Worm (Caenorhabditis elegans) whole organism, L2 larva: Measurements from ENCODE around the gene D1005.2.

Experiments
- C34F6.9 ChIP-seq: fragments of 150-350 bp; optimal IDR thresholded peaks from 2 replicates; lab custom pipeline; 2014; ENCODE audit warnings: missing biosample characterization, missing genetic modification characterization
- F13H6.1 ChIP-seq: sonication (generic microtip); optimal IDR thresholded peaks from 2 replicates; lab custom pipeline; 2016; ENCODE audit warnings: missing genetic modification characterization, missing compliant biosample characterization
- R02D3.7 ChIP-seq: fragments of 150-350 bp; optimal IDR thresholded peaks from 2 replicates; lab custom pipeline; 2014; ENCODE audit warnings: missing biosample characterization, missing genetic modification characterization
- ama-1 ChIP-seq: fragments of 150-350 bp; optimal IDR thresholded peaks from 2 replicates; lab custom pipeline; 2018; ENCODE audit warnings: inconsistent platforms
- blmp-1 ChIP-seq: sonication (generic microtip); optimal IDR thresholded peaks from 2 replicates; lab custom pipeline; 2017; ENCODE audit warnings: missing genetic modification characterization, mild to moderate bottlenecking, missing compliant biosample characterization, antibody characterized with exemption, moderate library complexity; ENCODE audit not compliant: insufficient read depth
- ceh-82 ChIP-seq: fragments of 150-350 bp; optimal IDR thresholded peaks from 2 replicates; lab custom pipeline; 2014; ENCODE audit warnings: missing biosample characterization, missing genetic modification characterization
- egl-27 ChIP-seq: sonication (generic microtip); optimal IDR thresholded peaks from 3 replicates; lab custom pipeline; 2017; ENCODE audit warnings: missing biosample characterization, missing genetic modification reagents, missing genetic modification characterization
- elt-3 ChIP-seq: sonication (generic microtip); optimal IDR thresholded peaks from 2 replicates; lab custom pipeline; 2017; ENCODE audit warnings: missing biosample characterization, missing genetic modification characterization
- gmeb-1 ChIP-seq: fragments of 150-350 bp; optimal IDR thresholded peaks from 2 replicates; lab custom pipeline; 2014; ENCODE audit warnings: missing biosample characterization, missing genetic modification characterization
- lin-11 ChIP-seq: fragments of 150-350 bp; sonication (generic microtip); optimal IDR thresholded peaks from 2 replicates; lab custom pipeline; 2014; ENCODE audit warnings: missing biosample characterization, missing genetic modification characterization, inconsistent platforms, mixed read lengths
- lin-13 ChIP-seq: fragments of 150-350 bp; optimal IDR thresholded peaks from 2 replicates; lab custom pipeline; 2014; ENCODE audit warnings: missing biosample characterization, missing genetic modification reagents, missing genetic modification characterization
- lin-39 ChIP-seq: fragments of 150-350 bp; optimal IDR thresholded peaks from 2 replicates; lab custom pipeline; 2014; ENCODE audit warnings: missing biosample characterization, missing genetic modification reagents, missing genetic modification characterization
- lsy-2 ChIP-seq, 2 experiments: fragments of 150-350 bp in 1 of 2; sonication (generic microtip) in 1 of 2; optimal IDR thresholded peaks; 2 replicates each; lab custom pipeline; 2014 to 2017; ENCODE audit warnings: missing biosample characterization in 2 of 2, missing genetic modification characterization in 2 of 2
- mab-5 ChIP-seq: fragments of 150-350 bp; optimal IDR thresholded peaks from 2 replicates; lab custom pipeline; 2014; ENCODE audit warnings: missing biosample characterization, missing genetic modification characterization
- mbf-1 ChIP-seq: sonication (generic microtip); optimal IDR thresholded peaks from 2 replicates; lab custom pipeline; 2017; ENCODE audit warnings: missing biosample characterization, missing genetic modification characterization
- nhr-10 ChIP-seq: sonication (generic microtip); optimal IDR thresholded peaks from 2 replicates; lab custom pipeline; 2017; ENCODE audit warnings: missing biosample characterization, missing genetic modification characterization
- nhr-12 ChIP-seq: fragments of 150-350 bp; optimal IDR thresholded peaks from 2 replicates; lab custom pipeline; 2014; ENCODE audit warnings: missing biosample characterization, missing genetic modification characterization
- nhr-21 ChIP-seq: fragments of 150-350 bp; optimal IDR thresholded peaks from 2 replicates; lab custom pipeline; 2014; ENCODE audit warnings: missing biosample characterization, missing genetic modification characterization
- nhr-25 ChIP-seq: fragments of 150-350 bp; sonication (generic microtip); optimal IDR thresholded peaks from 3 replicates; lab custom pipeline; 2014; ENCODE audit warnings: missing biosample characterization, missing genetic modification characterization
- nhr-6 ChIP-seq: fragments of 150-350 bp; optimal IDR thresholded peaks from 2 replicates; lab custom pipeline; 2014; ENCODE audit warnings: missing biosample characterization, missing genetic modification characterization
- peb-1 ChIP-seq: fragments of 150-350 bp; optimal IDR thresholded peaks from 2 replicates; lab custom pipeline; 2014; ENCODE audit warnings: missing biosample characterization, missing genetic modification characterization
- sem-4 ChIP-seq: fragments of 150-350 bp; optimal IDR thresholded peaks from 2 replicates; lab custom pipeline; 2014; ENCODE audit warnings: missing biosample characterization, missing genetic modification reagents, missing genetic modification characterization
- skn-1 ChIP-seq: sonication (generic microtip); optimal IDR thresholded peaks from 2 replicates; lab custom pipeline; 2017; ENCODE audit warnings: missing biosample characterization, missing genetic modification characterization
- sma-9 ChIP-seq, 2 experiments: fragments of 150-350 bp in 1 of 2; sonication (generic microtip) in 1 of 2; optimal IDR thresholded peaks; 2 replicates each; lab custom pipeline; 2014 to 2016; ENCODE audit warnings: missing genetic modification characterization in 2 of 2, mild to moderate bottlenecking in 1 of 2, missing biosample characterization in 1 of 2, missing compliant biosample characterization in 1 of 2, missing genetic modification reagents in 1 of 2, moderate library complexity in 1 of 2
- unc-39 ChIP-seq: fragments of 150-350 bp; optimal IDR thresholded peaks from 2 replicates; lab custom pipeline; 2014; ENCODE audit warnings: missing biosample characterization, missing genetic modification characterization
- unc-55 ChIP-seq: fragments of 150-350 bp; sonication (generic microtip); optimal IDR thresholded peaks from 3 replicates; lab custom pipeline; 2014; ENCODE audit warnings: missing biosample characterization, missing genetic modification reagents, missing genetic modification characterization
- unc-62 ChIP-seq: fragments of 150-350 bp; optimal IDR thresholded peaks from 2 replicates; lab custom pipeline; 2014; ENCODE audit warnings: missing biosample characterization, missing genetic modification reagents, missing genetic modification characterization
- ztf-1 ChIP-seq: fragments of 200-800 bp; sonication (Bioruptor generic); conservative IDR thresholded peaks from 2 replicates; pipeline ENCODE4 v1.3.6; 2022; ENCODE audit warnings: missing genetic modification characterization, missing compliant biosample characterization
- ztf-11 ChIP-seq: sonication (generic microtip); optimal IDR thresholded peaks from 2 replicates; lab custom pipeline; 2017; ENCODE audit warnings: missing biosample characterization, missing genetic modification characterization

The D1005.2 gene

ce11 chrX:1459756-1460155 is 934 bp downstream of the D1005.2 start:
- TF ChIP-seq lsy-2 (tag; optimal IDR thresholded peaks at IDR 0.05; lab: Kevin White, UChicago) = no peak
- TF ChIP-seq ztf-1 (GFP tag; lab: Robert Waterston, UW) = no peak
- TF ChIP-seq lin-13 (GFP tag; lab: Kevin White, UChicago) = no peak
- TF ChIP-seq unc-55 (GFP tag; lab: Kevin White, UChicago) = no peak
- TF ChIP-seq elt-3 (tag; lab: Kevin White, UChicago) = no peak
- no peak for TF ChIP-seq ama-1
- TF ChIP-seq C34F6.9 (tag; lab: Kevin White, UChicago) = no peak
- no peak for TF ChIP-seq mbf-1 (tag; lab: Kevin White, UChicago)

- TF ChIP-seq mab-5 (tag; lab: Kevin White, UChicago) (no peak), gmeb-1 (tag; lab: Kevin White, UChicago) (no peak), sma-9 (GFP tag; optimal IDR thresholded peaks at IDR 0.05; lab: Kevin White, UChicago) (no peak), sma-9 (tag; optimal IDR thresholded peaks at IDR 0.05; lab: Kevin White, UChicago) (no peak), blmp-1 (no peak), nhr-10 (tag; lab: Kevin White, UChicago) (no peak), lsy-2 (tag; optimal IDR thresholded peaks at IDR 0.05; lab: Kevin White, UChicago) (no peak), nhr-21 (no peak), lin-13 (GFP tag; lab: Kevin White, UChicago) (no peak), R02D3.7 (tag; lab: Kevin White, UChicago) (no peak), lin-11 (tag; lab: Kevin White, UChicago) (no peak), unc-55 (GFP tag; lab: Kevin White, UChicago) (no peak), ztf-1 (GFP tag; lab: Robert Waterston, UW) (no peak), peb-1 (no peak), elt-3 (tag; lab: Kevin White, UChicago) (no peak), unc-62 (no peak)
- TF ChIP-seq, all 48 proteins: peak for 0
These were observed 5.9 kb downstream of the D1005.2 start, which contains the start of gene D1005.6 for ce11 chrX:1464699-1465098. D1005.6 (minus strand) TSS chrX:1464799.

- no peak for TF ChIP-seq egl-27
These were observed 9.2 kb downstream of the D1005.2 start for ce11 chrX:1468057-1468456.

ce11 chrX:1471232-1471631 is 12.4 kb downstream of the D1005.2 start:
- TF ChIP-seq lsy-2 (tag; optimal IDR thresholded peaks at IDR 0.05; lab: Kevin White, UChicago) = no peak
- TF ChIP-seq lin-13 (GFP tag; lab: Kevin White, UChicago) = no peak
- no peak for TF ChIP-seq nhr-25 (tag; lab: Kevin White, UChicago)
- TF ChIP-seq unc-39 (tag; lab: Kevin White, UChicago) = no peak
- no peak for TF ChIP-seq sem-4 (tag; lab: Kevin White, UChicago)
- no peak for TF ChIP-seq mbf-1 (tag; lab: Kevin White, UChicago)
- no peak for TF ChIP-seq unc-62
- no peak for TF ChIP-seq C34F6.9 (tag; lab: Kevin White, UChicago)
- TF ChIP-seq egl-27 = no peak
- TF ChIP-seq skn-1 = no peak
- no peak for TF ChIP-seq nhr-6 (tag; lab: Kevin White, UChicago)
- TF ChIP-seq ceh-82 = no peak

ce11 chrX:1472880-1473279 is 14.1 kb downstream of the D1005.2 start, which contains the start of gene D1005.5:
D1005.5 (minus strand) TSS chrX:1472980.
- TF ChIP-seq nhr-12 = no peak
- TF ChIP-seq ztf-1 (GFP tag; lab: Robert Waterston, UW) = no peak
- TF ChIP-seq elt-3 (tag; lab: Kevin White, UChicago) = no peak
- no peak for TF ChIP-seq lin-13 (GFP tag; lab: Kevin White, UChicago)
- no peak for TF ChIP-seq nhr-25 (tag; lab: Kevin White, UChicago)
- TF ChIP-seq ztf-11 (tag; lab: Kevin White, UChicago) = no peak
- no peak for TF ChIP-seq lsy-2 (tag; optimal IDR thresholded peaks at IDR 0.05; lab: Kevin White, UChicago)

- TF ChIP-seq nhr-10 (tag; lab: Kevin White, UChicago) (no peak), lsy-2 (tag; optimal IDR thresholded peaks at IDR 0.05; lab: Kevin White, UChicago) (no peak), mab-5 (tag; lab: Kevin White, UChicago) (no peak), blmp-1 (no peak), lin-39 (no peak), R02D3.7 (tag; lab: Kevin White, UChicago) (no peak), F13H6.1 (no peak)
These were observed 15.0 kb downstream of the D1005.2 start for ce11 chrX:1473794-1474193.
